Worm (Caenorhabditis elegans): ENCODE data around the gene K10G4.5.

DNA sequence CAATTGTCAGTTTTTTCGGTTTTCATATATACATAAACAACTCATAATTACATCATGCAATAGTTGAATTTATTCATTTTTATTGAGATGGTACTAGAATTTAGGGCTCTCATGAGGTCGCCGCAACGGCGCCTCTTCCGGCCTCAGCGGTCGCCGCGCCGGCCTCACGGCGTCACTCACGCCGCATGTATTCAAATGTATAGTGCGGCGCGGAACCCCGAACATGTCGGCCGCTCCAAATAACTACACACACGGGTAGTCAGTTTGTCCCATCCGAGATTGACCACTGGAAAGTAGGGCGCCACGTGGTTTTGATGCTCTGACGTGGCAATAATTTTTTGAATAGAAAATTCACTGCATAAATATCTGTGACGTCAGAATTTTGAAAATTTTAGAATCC, 43.6 kb downstream of the K10G4.5 start:
- TF ChIP-seq snpc-4 (tag; optimal IDR thresholded peaks at IDR 0.05): no peak
- TF ChIP-seq unc-62 (GFP tag; optimal IDR thresholded peaks at IDR 0.05): no peak
- no peak for TF ChIP-seq nhr-77 (tag; optimal IDR thresholded peaks at IDR 0.05)
- no peak for TF ChIP-seq lin-15B (tag; optimal IDR thresholded peaks at IDR 0.05)
- TF ChIP-seq pqm-1 (tag; optimal IDR thresholded peaks at IDR 0.05): no peak
- TF ChIP-seq ztf-11 (tag; optimal IDR thresholded peaks at IDR 0.05): no peak
- TF ChIP-seq ceh-82 (tag; optimal IDR thresholded peaks at IDR 0.05): no peak
- no peak for TF ChIP-seq ZK546.5 (tag; optimal IDR thresholded peaks at IDR 0.05)
- no peak for TF ChIP-seq nhr-23 (tag; optimal IDR thresholded peaks at IDR 0.05)
- no peak for TF ChIP-seq zag-1 (tag; optimal IDR thresholded peaks at IDR 0.05)
- no peak for TF ChIP-seq elt-1 (tag; optimal IDR thresholded peaks at IDR 0.05)
- TF ChIP-seq unc-39 (tag; optimal IDR thresholded peaks at IDR 0.05): no peak
- no peak for TF ChIP-seq lin-39 (tag; optimal IDR thresholded peaks at IDR 0.05)
- TF ChIP-seq elt-2 (tag; optimal IDR thresholded peaks at IDR 0.05): no peak

Measured in whole organism, L3 larva.